Worm (Caenorhabditis elegans): ENCODE measurements around the gene chkr-1.

- TF ChIP-seq fkh-4 (tag; optimal IDR thresholded peaks at IDR 0.05; ENCODE audit: borderline replicate concordance) (no peak), snpc-4 (tag; optimal IDR thresholded peaks at IDR 0.05) (no peak), ztf-11 (tag; optimal IDR thresholded peaks at IDR 0.05) (no peak), dpl-1 (GFP tag; optimal IDR thresholded peaks at IDR 0.05) (no peak), tbx-2 (tag; optimal IDR thresholded peaks at IDR 0.05) (no peak), ama-1 (optimal IDR thresholded peaks at IDR 0.05) (no peak), lin-15B (tag; optimal IDR thresholded peaks at IDR 0.05) (no peak), ceh-8 (GFP tag; optimal IDR thresholded peaks at IDR 0.05) (no peak), zip-4 (GFP tag; optimal IDR thresholded peaks at IDR 0.05) (no peak), nhr-77 (tag; optimal IDR thresholded peaks at IDR 0.05) (no peak)
Observed at ce11 chrX:177075-177474, 5.4 kb upstream of the chkr-1 start, which contains the start of the genes T08D2.5 and T08D2.4.

Data from whole organism, L1 larva.